Fruit fly (Drosophila melanogaster) whole organism, larva: ENCODE measurements around the gene Cp110.

Experiments used
- noc ChIP-seq: fragments of 200-800 bp; sonication (Bioruptor generic); optimal IDR thresholded peaks from 3 replicates; lab custom pipeline; 2019; ENCODE audit warnings: missing biosample characterization, mild to moderate bottlenecking, missing genetic modification characterization, moderate library complexity

The Cp110 gene

DNA sequence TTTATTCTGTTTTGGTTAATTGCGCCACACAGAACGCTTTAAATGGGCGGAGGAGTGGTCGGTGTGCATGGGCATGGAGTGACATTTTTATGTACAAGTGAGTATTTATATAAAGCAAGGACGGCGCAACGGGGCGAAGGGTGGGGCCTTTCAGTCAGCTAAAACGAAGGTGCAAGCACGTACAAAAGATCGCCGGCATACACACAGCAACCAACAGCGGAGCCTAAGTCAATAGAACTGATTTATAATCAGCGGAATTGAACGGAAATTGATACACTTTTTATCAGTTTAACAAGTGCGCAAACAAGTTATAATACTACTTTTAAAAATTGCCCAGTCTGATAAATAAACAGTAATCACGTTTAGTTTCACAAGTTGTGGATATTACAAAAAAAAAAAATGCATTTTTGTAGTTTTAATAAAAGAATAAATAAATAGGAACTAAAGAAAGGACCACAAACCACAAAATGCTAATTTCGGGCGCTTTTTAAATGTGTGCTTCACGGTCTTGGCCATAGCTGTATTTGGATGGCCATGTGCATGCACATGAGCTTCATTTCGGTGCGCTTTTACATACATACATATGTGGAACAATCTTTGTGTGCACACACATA is 2.6 kb upstream of the Cp110 start:
- TF ChIP-seq noc (tag; lab: Kevin White, UChicago): no peak

DNA sequence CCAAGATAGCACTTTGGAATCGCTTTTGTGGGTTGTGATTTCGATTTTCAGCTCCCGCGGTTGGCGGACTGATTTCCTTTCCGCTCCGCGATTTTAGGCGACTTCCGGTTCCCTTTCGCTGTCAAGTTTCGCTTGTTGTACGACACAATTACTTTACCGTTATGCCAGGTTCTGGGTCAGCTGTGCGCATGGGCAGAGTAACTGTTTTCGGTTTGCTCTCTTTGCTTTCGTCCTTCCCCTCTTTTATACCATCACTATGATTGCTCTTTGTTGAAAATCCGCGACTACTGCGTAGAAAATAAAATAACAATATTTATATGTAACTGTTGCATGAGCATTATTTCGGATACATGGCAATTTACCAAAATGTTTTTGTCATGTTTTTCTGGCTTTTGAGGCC is 1.3 kb upstream of the Cp110 start:
- TF ChIP-seq noc (tag; lab: Kevin White, UChicago): no peak

- TF ChIP-seq noc (tag; lab: Kevin White, UChicago): no peak
These were observed 751 bp upstream of the Cp110 start for dm6 chrX:22481131-22481530.

dm6 chrX:22486487-22486886 is 4.6 kb downstream of the Cp110 start:
- TF ChIP-seq noc (tag; lab: Kevin White, UChicago): no peak

DNA sequence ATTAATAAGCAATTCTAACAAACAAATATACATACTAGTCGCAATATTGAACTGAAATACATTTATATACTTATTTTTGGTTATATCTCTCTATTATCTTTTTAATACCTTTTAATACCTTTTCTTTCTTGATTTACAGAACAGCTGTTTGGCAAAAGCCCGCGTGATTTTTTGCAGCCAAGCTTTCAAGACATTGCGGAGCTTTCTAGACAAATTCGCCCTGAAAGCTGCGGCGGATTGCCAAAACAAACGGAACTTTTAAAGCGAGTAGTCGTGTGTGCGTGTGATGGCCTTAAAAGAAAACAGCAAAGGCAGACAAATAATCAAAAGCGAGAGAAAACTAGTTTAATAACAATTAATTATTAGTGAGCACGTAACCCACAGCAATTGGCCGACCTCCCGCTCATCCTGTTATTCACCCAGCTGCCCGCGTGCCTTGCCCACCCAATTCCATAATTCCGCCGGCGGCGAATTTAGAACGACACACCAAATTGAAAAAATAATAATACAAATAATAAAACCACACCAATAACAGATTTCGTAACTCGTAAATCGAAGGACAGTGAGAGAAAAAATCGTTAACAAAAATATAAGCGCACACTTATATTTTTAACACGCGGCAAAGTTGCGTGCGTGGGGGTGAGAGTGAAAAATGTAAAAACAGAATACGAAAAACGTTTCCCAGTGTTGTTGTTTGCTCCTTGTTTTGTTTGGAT is 5.2 kb downstream of the Cp110 start:
- no peak for TF ChIP-seq noc (tag; lab: Kevin White, UChicago)

dm6 chrX:22487667-22488593 is 6.0 kb downstream of the Cp110 start:
- TF ChIP-seq noc (tag; lab: Kevin White, UChicago): peak; percentile 2

DNA sequence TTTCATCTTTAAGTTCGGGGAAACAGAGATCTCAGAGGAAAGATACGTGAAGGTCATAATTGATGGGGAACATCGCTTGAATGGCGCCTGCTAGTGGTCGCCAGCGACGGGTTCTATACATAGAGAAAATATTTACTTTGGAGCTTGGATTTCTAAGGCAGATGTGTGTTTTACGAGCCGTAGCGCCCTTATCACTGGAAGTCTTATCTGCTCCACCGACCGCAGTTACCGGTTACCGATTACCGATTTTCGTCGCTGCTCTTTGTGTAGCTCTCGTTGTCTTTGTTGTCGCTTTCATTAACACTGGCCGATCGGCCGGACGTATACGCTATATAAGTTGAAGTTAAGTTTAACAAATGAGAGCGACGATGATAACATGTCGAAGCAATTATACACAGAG is 8.7 kb downstream of the Cp110 start:
- TF ChIP-seq noc (tag; lab: Kevin White, UChicago): no peak

- peak; percentile 84 for TF ChIP-seq noc (tag; lab: Kevin White, UChicago)
These were observed 9.3 kb downstream of the Cp110 start for dm6 chrX:22491028-22491769.

DNA sequence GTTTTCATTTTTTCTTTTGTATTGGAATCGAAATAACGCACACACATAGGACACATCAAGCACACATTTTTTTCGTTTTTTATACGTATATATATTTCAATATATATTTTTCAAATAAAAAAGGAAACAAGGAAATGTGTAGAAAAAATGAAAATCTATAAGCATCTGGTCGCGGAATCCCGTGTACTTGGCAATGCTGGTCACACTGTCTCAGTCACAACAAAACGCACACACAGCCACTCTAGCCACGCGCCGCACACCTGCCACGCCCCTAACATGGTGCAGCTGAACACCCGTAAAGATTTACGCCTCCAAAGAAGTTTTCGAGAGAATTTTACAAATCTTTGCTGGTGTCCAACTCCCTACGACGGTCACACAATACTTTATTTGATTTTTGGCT is 17.7 kb downstream of the Cp110 start:
- no peak for TF ChIP-seq noc (tag; lab: Kevin White, UChicago)

DNA sequence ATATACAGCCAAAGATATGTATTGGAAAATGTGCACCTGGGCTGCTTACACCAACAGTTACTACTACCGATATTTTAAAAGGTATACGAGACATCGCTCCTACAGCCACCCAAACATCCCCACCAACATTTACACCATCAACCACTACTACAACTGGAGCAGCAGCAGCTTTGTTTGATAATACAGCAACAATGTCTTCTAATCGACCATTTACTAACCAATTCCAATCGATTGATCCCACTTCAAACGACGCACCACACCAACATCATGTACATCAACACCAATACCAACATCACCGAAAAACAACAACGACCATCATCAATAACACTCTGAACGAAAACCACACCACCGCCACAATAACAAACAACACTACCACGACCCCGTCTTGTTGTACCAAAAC is 20.3 kb downstream of the Cp110 start:
- TF ChIP-seq noc (tag; lab: Kevin White, UChicago): no peak

- no peak for TF ChIP-seq noc (tag; lab: Kevin White, UChicago)
These were observed 27.2 kb downstream of the Cp110 start for dm6 chrX:22509085-22509484.

dm6 chrX:22510776-22511175 is 28.9 kb downstream of the Cp110 start:
- TF ChIP-seq noc (tag; lab: Kevin White, UChicago): no peak

DNA sequence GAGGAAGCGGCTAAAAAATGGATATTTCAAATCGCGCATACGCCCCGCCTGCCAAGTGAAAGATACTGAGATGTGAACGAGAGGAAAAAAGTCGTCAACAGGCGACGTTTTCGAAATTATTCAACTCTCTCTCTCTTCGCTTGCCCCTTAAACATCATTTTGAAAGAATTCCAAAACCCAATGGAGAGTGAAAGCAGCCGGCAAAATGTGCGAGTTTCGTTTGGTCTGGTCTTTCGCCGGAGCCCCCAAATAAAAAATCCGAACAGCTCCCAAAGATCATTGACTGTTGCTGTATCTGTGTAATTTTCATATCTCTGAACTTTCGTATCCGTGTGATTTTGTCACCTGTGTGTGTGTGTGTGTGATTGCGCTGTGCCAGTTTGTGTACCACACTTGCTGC is 30.2 kb downstream of the Cp110 start:
- TF ChIP-seq noc (tag; lab: Kevin White, UChicago): no peak

- no peak for TF ChIP-seq noc (tag; lab: Kevin White, UChicago)
These were observed 33.1 kb downstream of the Cp110 start, which contains the start of gene CG17600 for dm6 chrX:22514948-22515347. TSS of gene CG17600 (plus strand) at chrX:22515197.

DNA sequence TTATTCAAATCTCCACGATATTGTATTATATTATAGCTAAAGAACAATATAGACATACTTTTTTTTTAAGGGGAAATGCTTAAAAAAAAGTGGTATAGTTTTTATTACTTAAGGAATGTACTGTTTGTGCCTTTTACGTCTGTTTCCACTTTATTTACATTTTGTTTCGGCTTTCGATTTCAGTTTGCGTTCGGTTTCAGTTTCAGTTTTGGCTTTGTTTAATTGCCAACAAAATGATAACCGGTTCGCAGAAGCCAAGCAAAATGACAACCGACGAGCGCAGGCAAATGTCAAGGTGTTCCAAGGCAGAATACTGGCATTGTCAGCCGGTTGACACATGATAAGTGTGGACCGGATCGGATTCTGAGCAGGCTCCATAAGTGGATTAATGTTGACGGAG is 45.3 kb downstream of the Cp110 start:
- TF ChIP-seq noc (tag; lab: Kevin White, UChicago): no peak
